Worm (Caenorhabditis elegans) whole organism, dauer: ENCODE measurements around the gene ham-3.

Experiments
- unc-62 ChIP-seq: sonication (generic microtip); optimal IDR thresholded peaks from 2 replicates; lab custom pipeline; 2017; ENCODE audit warnings: missing biosample characterization, missing genetic modification reagents, missing genetic modification characterization

Gene ham-3

ce11 chrIII:10106390-10106789 lies 14.2 kb upstream of the ham-3 start, which contains the start of gene srt-55:
TSS of gene srt-55 (minus strand) at chrIII:10106490.
- no peak for TF ChIP-seq unc-62

- TF ChIP-seq unc-62: no peak
These were observed 11.6 kb upstream of the ham-3 start, which contains the start of gene T16H12.9 for ce11 chrIII:10108995-10109394. TSS of gene T16H12.9 (plus strand) at chrIII:10109295.

ce11 chrIII:10112958-10113357 lies 7.6 kb upstream of the ham-3 start, which contains the start of gene vps-29:
TSS of gene vps-29 (minus strand) at chrIII:10113058.
- TF ChIP-seq unc-62: no peak

- TF ChIP-seq unc-62: no peak
These were observed 5.9 kb upstream of the ham-3 start, which contains the start of the genes ZK1128.1 and mett-10 for ce11 chrIII:10114662-10115061. TSS of gene ZK1128.1 (minus strand) at chrIII:10114760. TSS of gene mett-10 (plus strand) at chrIII:10115036.

- no peak for TF ChIP-seq unc-62
These were observed 1.8 kb upstream of the ham-3 start, which contains the start of gene ZK1128.3 for ce11 chrIII:10118818-10119217. TSS of gene ZK1128.3 (minus strand) at chrIII:10118918.

- TF ChIP-seq unc-62: no peak
These were observed 3.1 kb downstream of the ham-3 start, which contains the start of gene ttll-4 for ce11 chrIII:10123586-10124233. TSS of gene ttll-4 (plus strand) at chrIII:10124183.

ce11 chrIII:10126375-10126774 lies 5.8 kb downstream of the ham-3 start:
- no peak for TF ChIP-seq unc-62

ce11 chrIII:10132495-10133450 lies 12.2 kb downstream of the ham-3 start:
- TF ChIP-seq unc-62: no peak

- no peak for TF ChIP-seq unc-62
These were observed 13.9 kb downstream of the ham-3 start for ce11 chrIII:10134517-10134916.

ce11 chrIII:10136778-10137177 lies 16.2 kb downstream of the ham-3 start, which contains the start of gene ZK1128.7:
TSS of gene ZK1128.7 (plus strand) at chrIII:10137006.
- TF ChIP-seq unc-62: no peak

- TF ChIP-seq unc-62: no peak
These were observed 20.2 kb downstream of the ham-3 start, which contains the start of gene K08E5.6 for ce11 chrIII:10140732-10141131. TSS of gene K08E5.6 (plus strand) at chrIII:10141032.

ce11 chrIII:10146701-10147100 lies 26.1 kb downstream of the ham-3 start, which contains the start of gene K08E5.1:
TSS of gene K08E5.1 (minus strand) at chrIII:10146801.
- TF ChIP-seq unc-62: no peak

- TF ChIP-seq unc-62: no peak
These were observed 29.3 kb downstream of the ham-3 start for ce11 chrIII:10149910-10150309.

ce11 chrIII:10150710-10151109 lies 30.1 kb downstream of the ham-3 start:
- TF ChIP-seq unc-62: no peak

- TF ChIP-seq unc-62: no peak
These were observed 31.1 kb downstream of the ham-3 start for ce11 chrIII:10151719-10152118.

ce11 chrIII:10152495-10152894 lies 31.9 kb downstream of the ham-3 start, which contains the start of gene nac-3:
TSS of gene nac-3 (plus strand) at chrIII:10152795.
- TF ChIP-seq unc-62: no peak

ce11 chrIII:10153003-10153402 lies 32.4 kb downstream of the ham-3 start:
- TF ChIP-seq unc-62: no peak
